Fruit fly (Drosophila melanogaster): ENCODE data around the gene CG8673.

DNA sequence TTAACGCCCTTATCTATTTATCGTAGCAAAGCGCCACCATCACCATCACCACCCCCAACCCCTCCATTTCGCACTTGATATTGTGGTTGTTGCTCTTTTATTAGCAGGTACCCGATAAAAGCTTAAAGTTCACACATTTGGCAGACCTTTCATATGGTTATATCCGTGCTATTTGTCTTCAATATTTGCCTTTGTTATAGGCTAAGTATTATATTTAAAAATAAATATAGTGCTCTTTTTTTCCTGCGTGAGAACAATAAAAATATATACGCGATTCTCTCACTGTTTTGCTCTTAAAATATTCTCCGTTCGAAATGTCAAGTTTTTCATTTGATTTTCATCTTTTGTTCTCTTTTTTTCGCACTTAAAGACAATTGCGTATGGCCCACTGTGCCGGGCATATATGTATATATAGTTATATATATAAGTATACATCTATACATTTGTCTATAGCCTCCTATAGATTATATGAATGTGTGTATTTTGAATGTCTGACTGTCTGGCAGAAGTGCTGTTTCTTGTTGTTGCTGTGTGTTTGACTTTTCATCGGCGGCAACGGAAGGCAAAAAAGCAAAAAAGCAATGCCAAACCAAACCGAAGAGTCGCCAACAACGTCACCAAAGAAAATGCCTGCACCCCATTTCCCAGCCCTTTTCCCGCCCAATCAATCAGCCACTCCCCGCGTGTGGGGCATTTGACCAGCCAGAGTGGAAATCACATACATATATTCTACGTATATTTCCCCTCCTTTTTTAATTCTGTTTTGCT, 29.9 kb upstream of the CG8673 start:
- TF ChIP-seq h (optimal IDR thresholded peaks at IDR 0.05), result no peak
- no peak for TF ChIP-seq Sin3A (optimal IDR thresholded peaks at IDR 0.05)
- no peak for TF ChIP-seq psq (optimal IDR thresholded peaks at IDR 0.05)
